Worm (Caenorhabditis elegans) whole organism, early embryonic: Measurements from ENCODE around the gene puf-12.

Experiments
- B0310.2 ChIP-seq: sonication (generic microtip); optimal IDR thresholded peaks from 2 replicates; lab custom pipeline; 2016; ENCODE audit warnings: mild to moderate bottlenecking, missing genetic modification characterization, missing compliant biosample characterization
- F13C5.2 ChIP-seq: sonication (generic microtip); optimal IDR thresholded peaks from 2 replicates; lab custom pipeline; 2017; ENCODE audit warnings: mild to moderate bottlenecking, missing genetic modification characterization, inconsistent platforms, missing compliant biosample characterization
- aly-1 ChIP-seq: sonication (generic microtip); optimal IDR thresholded peaks from 2 replicates; lab custom pipeline; 2016; ENCODE audit warnings: missing genetic modification characterization, missing compliant biosample characterization
- ama-1 ChIP-seq: fragments of 150-350 bp; optimal IDR thresholded peaks from 2 replicates; lab custom pipeline; 2014
- ceh-13 ChIP-seq: fragments of 200-800 bp; sonication (Bioruptor generic); optimal IDR thresholded peaks from 2 replicates; lab custom pipeline; 2018; ENCODE audit warnings: mild to moderate bottlenecking, missing genetic modification characterization, missing compliant biosample characterization
- ceh-36 ChIP-seq: sonication (generic microtip); optimal IDR thresholded peaks from 2 replicates; lab custom pipeline; 2016; ENCODE audit warnings: missing genetic modification characterization, inconsistent platforms, missing compliant biosample characterization
- ets-7 ChIP-seq: sonication (generic microtip); optimal IDR thresholded peaks from 2 replicates; lab custom pipeline; 2016; ENCODE audit warnings: missing genotype, missing genetic modification characterization, missing compliant biosample characterization
- flt-1 ChIP-seq: fragments of 200-800 bp; sonication (Bioruptor generic); IDR thresholded peaks from 2 replicates; pipeline ENCODE4 v1.3.6; 2022; ENCODE audit warnings: missing genetic modification characterization, missing compliant biosample characterization
- hmbx-1 ChIP-seq: sonication (generic microtip); optimal IDR thresholded peaks from 2 replicates; lab custom pipeline; 2016; ENCODE audit warnings: mild to moderate bottlenecking, missing genetic modification characterization, missing compliant biosample characterization
- hmg-4 ChIP-seq: fragments of 200-800 bp; sonication (Bioruptor generic); optimal IDR thresholded peaks from 2 replicates; lab custom pipeline; 2018; ENCODE audit warnings: mild to moderate bottlenecking, missing genetic modification characterization, missing compliant biosample characterization
- hnd-1 ChIP-seq: sonication (generic microtip); optimal IDR thresholded peaks from 2 replicates; lab custom pipeline; 2016; ENCODE audit warnings: missing genetic modification characterization, missing compliant biosample characterization
- pes-1 ChIP-seq: fragments of 200-800 bp; sonication (Bioruptor generic); IDR thresholded peaks from 2 replicates; pipeline ENCODE4 v1.3.6; 2022; ENCODE audit warnings: missing genetic modification reagents, missing genetic modification characterization, missing compliant biosample characterization
- scrt-1 ChIP-seq: fragments of 200-800 bp; sonication (Bioruptor generic); IDR thresholded peaks from 2 replicates; pipeline ENCODE4 v1.3.6; 2022; ENCODE audit warnings: missing genetic modification characterization, missing compliant biosample characterization
- sea-1 ChIP-seq: fragments of 200-800 bp; sonication (Bioruptor generic); conservative IDR thresholded peaks from 2 replicates; pipeline ENCODE4 v1.3.6; 2022; ENCODE audit warnings: missing genetic modification characterization, missing compliant biosample characterization
- tbx-11 ChIP-seq: fragments of 200-800 bp; sonication (Bioruptor generic); IDR thresholded peaks from 2 replicates; pipeline ENCODE4 v1.3.6; 2022; ENCODE audit warnings: missing genetic modification characterization, missing compliant biosample characterization
- tbx-37 ChIP-seq: fragments of 200-800 bp; sonication (Bioruptor generic); conservative IDR thresholded peaks from 2 replicates; pipeline ENCODE4 v1.3.6; 2022; ENCODE audit warnings: missing genetic modification reagents, missing genetic modification characterization, missing compliant biosample characterization
- tra-4 ChIP-seq: sonication (generic microtip); optimal IDR thresholded peaks from 2 replicates; lab custom pipeline; 2017; ENCODE audit warnings: missing genetic modification characterization, missing compliant biosample characterization

Gene puf-12

ce11 chrII:10146488-10146887 lies 46.4 kb downstream of the puf-12 start, which contains the start of gene pax-3:
Gene pax-3 (plus strand): TSS chrII:10146570.
- no peak for TF ChIP-seq tbx-37 (GFP tag; lab: Robert Waterston, UW)
- TF ChIP-seq hmg-4: no peak
- no peak for TF ChIP-seq sea-1
- no peak for TF ChIP-seq F13C5.2 (tag; lab: Kevin White, UChicago)
- TF ChIP-seq flt-1 (GFP tag; lab: Robert Waterston, UW): no peak
- no peak for TF ChIP-seq scrt-1 (GFP tag; lab: Robert Waterston, UW)
- TF ChIP-seq aly-1 (tag; lab: Kevin White, UChicago): no peak
- TF ChIP-seq hnd-1 (tag; lab: Kevin White, UChicago): no peak
- no peak for TF ChIP-seq B0310.2 (tag; lab: Kevin White, UChicago)
- no peak for TF ChIP-seq ceh-13 (GFP tag; lab: Kevin White, UChicago)
- no peak for TF ChIP-seq pes-1 (GFP tag; lab: Robert Waterston, UW)
- no peak for TF ChIP-seq hmbx-1 (tag; lab: Kevin White, UChicago)
- no peak for TF ChIP-seq ceh-36 (tag; lab: Kevin White, UChicago)
- TF ChIP-seq tra-4 (tag; lab: Kevin White, UChicago): no peak
- no peak for TF ChIP-seq tbx-11
- no peak for TF ChIP-seq ama-1 (lab: Kevin White, UChicago)
- no peak for TF ChIP-seq ets-7 (tag; lab: Kevin White, UChicago)

- TF ChIP-seq tra-4 (tag; lab: Kevin White, UChicago) (no peak), tbx-11 (no peak), hnd-1 (tag; lab: Kevin White, UChicago) (no peak), ceh-36 (tag; lab: Kevin White, UChicago) (no peak), ama-1 (lab: Kevin White, UChicago) (no peak), scrt-1 (GFP tag; lab: Robert Waterston, UW) (no peak), tbx-37 (GFP tag; lab: Robert Waterston, UW) (no peak), ceh-13 (GFP tag; lab: Kevin White, UChicago) (no peak), hmbx-1 (tag; lab: Kevin White, UChicago) (no peak), sea-1 (no peak), aly-1 (tag; lab: Kevin White, UChicago) (no peak), ets-7 (tag; lab: Kevin White, UChicago) (no peak), B0310.2 (tag; lab: Kevin White, UChicago) (no peak), pes-1 (GFP tag; lab: Robert Waterston, UW) (no peak), F13C5.2 (tag; lab: Kevin White, UChicago) (no peak), flt-1 (GFP tag; lab: Robert Waterston, UW) (no peak), hmg-4 (no peak)
Measured at ce11 chrII:10147502-10147901, 47.4 kb downstream of the puf-12 start.
